Worm (Caenorhabditis elegans): Measurements from ENCODE around the gene bath-31.

- TF ChIP-seq ztf-29 (GFP tag; IDR thresholded peaks at IDR 0.05): no peak
- no peak for TF ChIP-seq cog-1 (tag; optimal IDR thresholded peaks at IDR 0.05)
- no peak for TF ChIP-seq T22C8.4 (GFP tag; IDR thresholded peaks at IDR 0.05)
- TF ChIP-seq med-1 (GFP tag; optimal IDR thresholded peaks at IDR 0.05; ENCODE audit: insufficient read depth): no peak
- no peak for TF ChIP-seq flt-1 (GFP tag; IDR thresholded peaks at IDR 0.05)
- no peak for TF ChIP-seq ref-1 (GFP tag; conservative IDR thresholded peaks at IDR 0.05)
- no peak for TF ChIP-seq klf-2 (GFP tag; conservative IDR thresholded peaks at IDR 0.05)
- TF ChIP-seq ztf-23 (GFP tag; IDR thresholded peaks at IDR 0.05): no peak
Measured at ce11 chrII:3736893-3737375, 5.2 kb downstream of the bath-31 start, which contains the start of gene F12E12.6.

Measured in whole organism, midembryonic.